Fruit fly (Drosophila melanogaster): ENCODE measurements around the gene CG15530.

CG15530 gene

DNA sequence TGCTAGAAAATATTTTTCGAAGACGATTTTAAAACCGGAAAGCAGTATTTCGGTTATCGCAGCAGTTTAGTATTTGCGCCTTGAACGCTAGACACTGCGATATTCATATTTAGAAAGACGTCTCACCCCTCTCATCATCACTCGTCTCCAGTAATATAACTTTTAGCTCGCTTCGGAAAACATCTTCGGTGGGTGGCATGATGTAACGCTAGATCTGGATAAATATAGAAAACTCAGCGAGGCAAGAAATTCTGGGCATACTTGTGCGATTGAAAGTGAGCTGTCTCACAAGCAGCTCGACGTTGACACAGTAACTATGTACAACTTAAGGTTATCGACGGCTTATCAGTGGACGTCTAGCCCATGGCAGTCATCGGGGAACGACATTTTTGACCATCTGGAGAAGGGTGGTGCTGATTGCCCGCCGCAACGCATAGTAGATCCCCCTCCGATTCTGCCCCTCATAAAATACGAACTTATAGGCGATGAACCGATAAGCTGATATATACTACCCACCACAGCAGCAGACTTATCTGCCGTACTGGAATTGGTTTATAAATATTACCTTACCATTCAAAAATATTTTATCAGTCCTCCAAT, 26.4 kb downstream of the CG15530 start:
- TF ChIP-seq CG5204 (GFP tag; optimal IDR thresholded peaks at IDR 0.05) = no peak
- no peak for TF ChIP-seq kay (GFP tag; ENCODE audit: borderline replicate concordance)
- no peak for TF ChIP-seq bab1 (GFP tag; optimal IDR thresholded peaks at IDR 0.05)
- TF ChIP-seq ovo (GFP tag; optimal IDR thresholded peaks at IDR 0.05) = no peak
- no peak for TF ChIP-seq Clk (GFP tag; optimal IDR thresholded peaks at IDR 0.05)
- TF ChIP-seq CG12768 (GFP tag; optimal IDR thresholded peaks at IDR 0.05) = no peak
- no peak for TF ChIP-seq Mnt (GFP tag; optimal IDR thresholded peaks at IDR 0.05)
- no peak for TF ChIP-seq CG1620 (GFP tag; optimal IDR thresholded peaks at IDR 0.05)
- no peak for TF ChIP-seq CG11617 (GFP tag; optimal IDR thresholded peaks at IDR 0.05)
- no peak for TF ChIP-seq toe (GFP tag; optimal IDR thresholded peaks at IDR 0.05)
- TF ChIP-seq pad (GFP tag; optimal IDR thresholded peaks at IDR 0.05) = no peak
- TF ChIP-seq cic (GFP tag; optimal IDR thresholded peaks at IDR 0.05) = no peak
- no peak for TF ChIP-seq Hr96 (GFP tag; optimal IDR thresholded peaks at IDR 0.05)
- no peak for TF ChIP-seq tj (GFP tag; optimal IDR thresholded peaks at IDR 0.05)
- TF ChIP-seq cnc (optimal IDR thresholded peaks at IDR 0.05) = no peak
- TF ChIP-seq CG7101 (tag; optimal IDR thresholded peaks at IDR 0.05) = no peak
- no peak for TF ChIP-seq CG33017 (tag; optimal IDR thresholded peaks at IDR 0.05)
- no peak for TF ChIP-seq CG14711 (tag; optimal IDR thresholded peaks at IDR 0.05)

DNA sequence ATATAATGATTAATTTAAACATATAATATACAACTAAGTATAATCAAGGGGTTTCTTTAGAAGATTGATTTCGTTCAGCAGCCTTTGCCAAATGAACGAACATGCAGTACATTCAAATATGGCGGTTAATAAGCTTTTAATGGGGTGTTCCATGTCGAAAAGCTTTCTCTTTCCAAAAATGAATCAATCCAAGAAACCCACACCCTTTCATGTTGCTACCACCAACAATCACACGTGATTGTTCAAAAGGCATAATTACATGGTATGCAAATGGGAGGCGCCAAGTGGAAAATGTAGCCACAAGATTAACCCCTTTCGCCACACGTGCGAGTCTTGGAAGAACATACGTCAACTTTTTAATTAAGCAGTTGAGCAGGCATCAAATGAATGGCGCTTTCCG, 28.3 kb downstream of the CG15530 start:
- TF ChIP-seq CG7101 (tag; optimal IDR thresholded peaks at IDR 0.05) (no peak), CG12768 (GFP tag; optimal IDR thresholded peaks at IDR 0.05) (no peak), Mnt (GFP tag; optimal IDR thresholded peaks at IDR 0.05) (peak; percentile 24), bab1 (GFP tag; optimal IDR thresholded peaks at IDR 0.05) (peak; percentile 67), CG33017 (tag; optimal IDR thresholded peaks at IDR 0.05) (no peak), CG11617 (GFP tag; optimal IDR thresholded peaks at IDR 0.05) (no peak)

DNA sequence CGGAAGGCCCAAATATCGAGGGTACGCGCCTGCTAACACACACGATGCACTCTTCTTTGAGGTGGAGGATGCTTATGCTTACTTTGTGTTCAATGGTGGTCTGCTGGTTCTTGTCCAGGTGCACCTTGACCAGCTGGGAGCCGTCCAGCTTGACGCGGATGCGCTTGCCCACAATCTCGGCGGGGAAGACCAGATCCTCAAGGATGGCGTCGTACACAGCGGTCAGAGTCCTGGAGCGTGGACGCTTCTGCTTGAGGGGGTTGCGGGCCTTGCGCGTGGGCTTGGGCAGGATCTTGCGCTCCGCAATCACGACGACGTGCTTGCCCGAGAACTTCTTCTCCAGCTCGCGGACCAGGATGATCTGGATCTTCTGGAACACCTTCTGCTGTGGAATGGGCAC, 30.3 kb downstream of the CG15530 start:
- TF ChIP-seq CG7045 (GFP tag; optimal IDR thresholded peaks at IDR 0.05) (no peak), ovo (GFP tag; optimal IDR thresholded peaks at IDR 0.05) (no peak), kay (GFP tag; ENCODE audit: borderline replicate concordance) (no peak)

DNA sequence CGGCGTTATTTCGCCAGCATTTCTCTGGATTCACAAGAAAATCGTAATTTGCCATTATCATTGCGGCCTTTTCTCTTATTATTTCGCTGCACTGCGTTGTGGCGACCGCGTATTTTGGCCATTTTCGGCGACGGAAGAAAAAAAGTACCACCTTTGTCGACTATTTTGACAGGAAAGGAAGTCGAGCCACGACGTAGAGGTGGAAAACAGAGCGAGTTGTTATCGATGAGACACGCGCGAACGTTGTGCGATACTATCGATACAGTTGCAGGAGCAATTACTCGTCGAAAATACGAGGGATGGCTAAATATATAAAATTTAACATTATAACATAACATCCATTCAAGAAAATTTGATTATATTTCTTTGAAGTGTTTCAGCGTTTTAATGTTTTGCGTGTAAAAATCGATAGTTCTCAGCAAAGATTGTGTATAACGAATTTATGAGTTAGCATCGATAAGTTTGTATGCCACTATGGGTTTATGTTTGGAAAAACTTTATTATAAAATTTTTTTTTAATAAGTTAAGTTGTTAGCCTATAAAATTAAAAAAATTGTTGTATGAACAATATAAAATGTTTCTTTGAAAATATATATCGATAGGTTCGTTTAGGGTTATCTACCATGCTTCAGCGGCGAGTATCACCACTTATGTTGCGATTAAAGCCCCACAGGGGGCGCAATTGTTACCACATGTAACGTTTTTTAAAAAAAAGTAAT, 31.2 kb downstream of the CG15530 start, which contains the start of gene RpS7:
Gene RpS7, minus strand, starts transcription at position 255 of the 719 bp plus-strand sequence.
- TF ChIP-seq bab1 (GFP tag; optimal IDR thresholded peaks at IDR 0.05) (peak; percentile 84), CG1620 (GFP tag; optimal IDR thresholded peaks at IDR 0.05) (peak; percentile 69), cic (GFP tag; optimal IDR thresholded peaks at IDR 0.05) (peak; percentile 51), Clk (GFP tag; optimal IDR thresholded peaks at IDR 0.05) (peak; percentile 62), Crg-1 (GFP tag; optimal IDR thresholded peaks at IDR 0.05) (peak; percentile 45), CG33017 (tag; optimal IDR thresholded peaks at IDR 0.05) (peak; percentile 69), CG7045 (GFP tag; optimal IDR thresholded peaks at IDR 0.05) (peak; percentile 67), toe (GFP tag; optimal IDR thresholded peaks at IDR 0.05) (peak; percentile 74), ovo (GFP tag; optimal IDR thresholded peaks at IDR 0.05) (peak; percentile 52), CG11617 (GFP tag; optimal IDR thresholded peaks at IDR 0.05) (peak; percentile 88), kay (GFP tag; ENCODE audit: borderline replicate concordance) (peak; percentile 67), CG14711 (tag; optimal IDR thresholded peaks at IDR 0.05) (peak; percentile 55), cnc (optimal IDR thresholded peaks at IDR 0.05) (no peak), CG5204 (GFP tag; optimal IDR thresholded peaks at IDR 0.05) (peak; percentile 69), tj (GFP tag; optimal IDR thresholded peaks at IDR 0.05) (peak; percentile 59), CG7101 (tag; optimal IDR thresholded peaks at IDR 0.05) (peak; percentile 75), Mnt (GFP tag; optimal IDR thresholded peaks at IDR 0.05) (peak; percentile 75), pad (GFP tag; optimal IDR thresholded peaks at IDR 0.05) (peak; percentile 55), Hr96 (GFP tag; optimal IDR thresholded peaks at IDR 0.05) (peak; percentile 69), CG12768 (GFP tag; optimal IDR thresholded peaks at IDR 0.05) (peak; percentile 64)

DNA sequence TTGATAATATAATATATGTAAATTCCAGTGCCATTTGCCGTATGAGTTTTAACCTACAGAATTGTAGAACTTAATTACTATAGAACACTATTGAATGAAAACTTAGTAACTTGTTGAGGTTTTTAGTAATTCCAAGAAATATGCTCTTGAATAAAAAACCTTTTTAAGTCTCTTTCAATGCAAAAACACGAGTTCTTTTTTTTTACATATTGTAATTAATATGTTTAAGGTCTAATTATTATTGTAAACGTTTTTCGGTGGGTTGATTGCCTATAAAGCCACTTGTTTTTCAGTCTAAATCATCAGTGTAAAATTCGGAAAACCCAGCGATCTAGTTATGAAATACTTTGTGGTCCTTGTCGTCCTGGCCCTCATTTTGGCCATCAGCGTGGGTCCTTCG, 32.0 kb downstream of the CG15530 start, which contains the start of gene Anp:
Gene Anp, plus strand, starts transcription at position 301 of the 400 bp plus-strand sequence.
- no peak for TF ChIP-seq tj (GFP tag; optimal IDR thresholded peaks at IDR 0.05)
- TF ChIP-seq cic (GFP tag; optimal IDR thresholded peaks at IDR 0.05) = no peak
- no peak for TF ChIP-seq ovo (GFP tag; optimal IDR thresholded peaks at IDR 0.05)
- TF ChIP-seq cnc (optimal IDR thresholded peaks at IDR 0.05) = no peak
- TF ChIP-seq CG7045 (GFP tag; optimal IDR thresholded peaks at IDR 0.05) = no peak
- TF ChIP-seq CG33017 (tag; optimal IDR thresholded peaks at IDR 0.05) = no peak
- no peak for TF ChIP-seq Mnt (GFP tag; optimal IDR thresholded peaks at IDR 0.05)
- TF ChIP-seq CG5204 (GFP tag; optimal IDR thresholded peaks at IDR 0.05) = no peak
- no peak for TF ChIP-seq Clk (GFP tag; optimal IDR thresholded peaks at IDR 0.05)
- TF ChIP-seq CG12768 (GFP tag; optimal IDR thresholded peaks at IDR 0.05) = no peak
- TF ChIP-seq CG14711 (tag; optimal IDR thresholded peaks at IDR 0.05) = no peak
- TF ChIP-seq CG1620 (GFP tag; optimal IDR thresholded peaks at IDR 0.05) = no peak
- no peak for TF ChIP-seq Crg-1 (GFP tag; optimal IDR thresholded peaks at IDR 0.05)
- no peak for TF ChIP-seq CG7101 (tag; optimal IDR thresholded peaks at IDR 0.05)
- no peak for TF ChIP-seq toe (GFP tag; optimal IDR thresholded peaks at IDR 0.05)

DNA sequence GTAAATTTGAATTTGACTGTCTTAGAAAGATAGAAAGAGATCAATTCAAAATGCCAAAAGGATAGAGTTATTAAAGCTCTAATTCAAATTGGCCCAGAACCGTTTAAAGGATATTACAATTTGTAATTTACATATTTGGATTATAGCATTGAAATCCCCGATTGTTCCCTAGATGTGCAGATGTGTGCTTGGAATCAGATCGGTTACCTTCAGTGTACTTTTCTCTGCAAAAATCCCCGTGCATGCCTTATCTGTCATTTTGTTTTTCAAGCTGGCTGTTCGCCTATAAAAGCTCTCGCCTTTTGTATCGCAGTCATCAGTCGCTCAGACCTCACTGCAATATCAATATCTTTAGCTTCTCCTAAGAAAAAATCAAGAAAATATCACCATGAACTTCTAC, 32.9 kb downstream of the CG15530 start, which contains the start of gene CecA1:
Gene CecA1, plus strand, starts transcription at position 315 of the 400 bp plus-strand sequence.
- no peak for TF ChIP-seq toe (GFP tag; optimal IDR thresholded peaks at IDR 0.05)
- no peak for TF ChIP-seq cnc (optimal IDR thresholded peaks at IDR 0.05)
- no peak for TF ChIP-seq CG12768 (GFP tag; optimal IDR thresholded peaks at IDR 0.05)
- TF ChIP-seq CG5204 (GFP tag; optimal IDR thresholded peaks at IDR 0.05) = no peak
- no peak for TF ChIP-seq CG7045 (GFP tag; optimal IDR thresholded peaks at IDR 0.05)
- TF ChIP-seq cic (GFP tag; optimal IDR thresholded peaks at IDR 0.05) = no peak
- no peak for TF ChIP-seq ovo (GFP tag; optimal IDR thresholded peaks at IDR 0.05)
- no peak for TF ChIP-seq CG7101 (tag; optimal IDR thresholded peaks at IDR 0.05)
- no peak for TF ChIP-seq Hr96 (GFP tag; optimal IDR thresholded peaks at IDR 0.05)
- TF ChIP-seq CG14711 (tag; optimal IDR thresholded peaks at IDR 0.05) = no peak
- no peak for TF ChIP-seq kay (GFP tag; ENCODE audit: borderline replicate concordance)
- TF ChIP-seq Clk (GFP tag; optimal IDR thresholded peaks at IDR 0.05) = no peak
- TF ChIP-seq pad (GFP tag; optimal IDR thresholded peaks at IDR 0.05) = no peak
- TF ChIP-seq CG11617 (GFP tag; optimal IDR thresholded peaks at IDR 0.05) = no peak
- TF ChIP-seq CG33017 (tag; optimal IDR thresholded peaks at IDR 0.05) = no peak
- TF ChIP-seq tj (GFP tag; optimal IDR thresholded peaks at IDR 0.05) = no peak
- TF ChIP-seq Crg-1 (GFP tag; optimal IDR thresholded peaks at IDR 0.05) = no peak
- TF ChIP-seq Mnt (GFP tag; optimal IDR thresholded peaks at IDR 0.05) = no peak
- no peak for TF ChIP-seq bab1 (GFP tag; optimal IDR thresholded peaks at IDR 0.05)
